Fruit fly (Drosophila melanogaster) whole organism, embryonic: ENCODE measurements around the gene Pax.

Source experiments
- Atf6 ChIP-seq: fragments of 200-800 bp; sonication (Bioruptor generic); IDR thresholded peaks from 2 replicates; pipeline ENCODE4 v1.3.6; 2022; ENCODE audit warnings: missing biosample characterization, missing genetic modification characterization
- C15 ChIP-seq: fragments of 200-800 bp; sonication (Bioruptor generic); IDR thresholded peaks from 3 replicates; pipeline ENCODE4 v1.3.6; 2022; ENCODE audit warnings: missing biosample characterization, missing genetic modification characterization
- CG10543 ChIP-seq: fragments of 200-800 bp; sonication (Bioruptor generic); optimal IDR thresholded peaks from 3 replicates; lab custom pipeline; 2017; ENCODE audit warnings: missing biosample characterization, mild to moderate bottlenecking, missing genetic modification characterization, moderate library complexity
- CG13424 ChIP-seq: fragments of 200-800 bp; sonication (Bioruptor generic); optimal IDR thresholded peaks from 2 replicates; lab custom pipeline; 2019; ENCODE audit warnings: missing biosample characterization, mild to moderate bottlenecking, missing genetic modification characterization, moderate library complexity
- CG14050 ChIP-seq: fragments of 200-800 bp; sonication (Bioruptor generic); IDR thresholded peaks from 3 replicates; pipeline ENCODE4 v1.3.6; 2022; ENCODE audit warnings: missing biosample characterization, missing genetic modification characterization
- CG15269 ChIP-seq: fragments of 200-800 bp; sonication (Bioruptor generic); optimal IDR thresholded peaks from 2 replicates; lab custom pipeline; 2018; ENCODE audit warnings: missing biosample characterization, mild to moderate bottlenecking, missing genetic modification characterization, moderate library complexity
- CG17568 ChIP-seq: fragments of 200-800 bp; sonication (Bioruptor generic); optimal IDR thresholded peaks from 2 replicates; lab custom pipeline; 2018; ENCODE audit warnings: missing biosample characterization, mild to moderate bottlenecking, missing genetic modification characterization, moderate library complexity
- CG17802 ChIP-seq: fragments of 200-800 bp; sonication (Bioruptor generic); optimal IDR thresholded peaks from 2 replicates; lab custom pipeline; 2018; ENCODE audit warnings: missing biosample characterization, mild to moderate bottlenecking, missing genetic modification characterization, moderate library complexity
- CG17829 ChIP-seq: fragments of 200-800 bp; optimal IDR thresholded peaks from 2 replicates; lab custom pipeline; 2019; ENCODE audit warnings: missing biosample characterization, mild to moderate bottlenecking, missing genetic modification characterization, moderate library complexity
- CG18619 ChIP-seq: fragments of 200-800 bp; sonication (Bioruptor generic); optimal IDR thresholded peaks from 3 replicates; lab custom pipeline; 2017; ENCODE audit warnings: missing biosample characterization, mild to moderate bottlenecking, missing genetic modification characterization
- CG2120 ChIP-seq: fragments of 200-800 bp; sonication (Bioruptor generic); optimal IDR thresholded peaks from 3 replicates; lab custom pipeline; 2016; ENCODE audit warnings: missing biosample characterization, missing genetic modification characterization
- CG2129 ChIP-seq: fragments of 200-800 bp; sonication (Bioruptor generic); IDR thresholded peaks from 2 replicates; pipeline ENCODE4 v1.3.6; 2022; ENCODE audit warnings: missing biosample characterization, missing genetic modification characterization; ENCODE audit not compliant: partially characterized antibody
- CG2889 ChIP-seq: fragments of 200-800 bp; sonication (Bioruptor generic); IDR thresholded peaks from 3 replicates; pipeline ENCODE4 v1.3.6; 2022; ENCODE audit warnings: missing biosample characterization, missing genetic modification characterization
- CG31365 ChIP-seq: fragments of 200-800 bp; sonication (Bioruptor generic); optimal IDR thresholded peaks from 2 replicates; lab custom pipeline; 2018; ENCODE audit warnings: missing biosample characterization, mild to moderate bottlenecking, missing genetic modification characterization
- CG33557 ChIP-seq: fragments of 200-800 bp; sonication (Bioruptor generic); optimal IDR thresholded peaks from 2 replicates; lab custom pipeline; 2019; ENCODE audit warnings: missing biosample characterization, mild to moderate bottlenecking, missing genetic modification characterization, moderate library complexity
- CG34422 ChIP-seq: fragments of 200-800 bp; sonication (Bioruptor generic); IDR thresholded peaks from 3 replicates; pipeline ENCODE4 v1.3.6; 2022; ENCODE audit warnings: missing biosample characterization, missing genetic modification characterization
- CG3726 ChIP-seq: fragments of 200-800 bp; sonication (Bioruptor generic); IDR thresholded peaks from 3 replicates; pipeline ENCODE4, ENCODE4 v1.3.6; 2022; ENCODE audit warnings: missing biosample characterization, missing genetic modification characterization
- CG4328 ChIP-seq: fragments of 200-800 bp; sonication (Bioruptor generic); optimal IDR thresholded peaks from 3 replicates; lab custom pipeline; 2017; ENCODE audit warnings: missing biosample characterization, missing genetic modification reagents, missing genetic modification characterization
- CG5180 ChIP-seq: fragments of 200-800 bp; sonication (Bioruptor generic); optimal IDR thresholded peaks from 3 replicates; lab custom pipeline; 2017; ENCODE audit warnings: missing biosample characterization, missing genetic modification characterization, mild to moderate bottlenecking, moderate library complexity, missing genetic modification reagents
- CG7745 ChIP-seq: fragments of 200-800 bp; sonication (Bioruptor generic); optimal IDR thresholded peaks from 2 replicates; lab custom pipeline; 2018; ENCODE audit warnings: missing biosample characterization, mild to moderate bottlenecking, missing genetic modification characterization, moderate library complexity
- CG7963 ChIP-seq: fragments of 200-800 bp; sonication (Bioruptor generic); IDR thresholded peaks from 3 replicates; pipeline ENCODE4 v1.3.6; 2022; ENCODE audit warnings: missing biosample characterization, missing genetic modification characterization; ENCODE audit not compliant: partially characterized antibody
- CG8478 ChIP-seq: fragments of >200 bp; optimal IDR thresholded peaks from 2 replicates; lab custom pipeline; 2018
- Ets65A ChIP-seq: fragments of 200-800 bp; sonication (Bioruptor generic); peaks from one replicate; lab custom pipeline; 2016; ENCODE audit warnings: missing biosample characterization, missing genetic modification characterization
- Fer2 ChIP-seq: fragments of 200-800 bp; sonication (Bioruptor generic); optimal IDR thresholded peaks from 2 replicates; lab custom pipeline; 2018; ENCODE audit warnings: missing biosample characterization, mild to moderate bottlenecking, missing genetic modification characterization, moderate library complexity
- MTF-1 ChIP-seq: fragments of 200-800 bp; sonication (Bioruptor generic); optimal IDR thresholded peaks from 2 replicates; lab custom pipeline; 2018; ENCODE audit warnings: missing biosample characterization, mild to moderate bottlenecking, missing genetic modification characterization, borderline replicate concordance
- Oaz ChIP-seq: fragments of 200-800 bp; sonication (Bioruptor generic); IDR thresholded peaks from 2 replicates; pipeline ENCODE4 v1.3.6; 2022; ENCODE audit warnings: missing biosample characterization, missing genetic modification characterization
- PHDP ChIP-seq: fragments of 200-800 bp; sonication (Bioruptor generic); optimal IDR thresholded peaks from 3 replicates; lab custom pipeline; 2018; ENCODE audit warnings: missing biosample characterization, mild to moderate bottlenecking, missing genetic modification characterization, moderate library complexity
- Scr ChIP-seq: fragments of 200-800 bp; sonication (Bioruptor generic); IDR thresholded peaks from 2 replicates; pipeline ENCODE4 v1.3.6; 2022; ENCODE audit warnings: missing biosample characterization, missing genetic modification characterization; ENCODE audit not compliant: partially characterized antibody
- Sin3A ChIP-seq: fragments of >200 bp; optimal IDR thresholded peaks from 2 replicates; lab custom pipeline; 2018
- Sry-β ChIP-seq: fragments of 200-800 bp; sonication (Bioruptor generic); optimal IDR thresholded peaks from 2 replicates; lab custom pipeline; 2018; ENCODE audit warnings: missing biosample characterization, mild to moderate bottlenecking, missing genetic modification characterization, moderate library complexity
- TFAM ChIP-seq: fragments of 200-800 bp; sonication (Bioruptor generic); optimal IDR thresholded peaks from 2 replicates; lab custom pipeline; 2017; ENCODE audit warnings: missing biosample characterization, missing genetic modification characterization, inconsistent platforms
- Tbp ChIP-seq: fragments of >200 bp; optimal IDR thresholded peaks from 2 replicates; lab custom pipeline; 2018; ENCODE audit warnings: missing biosample characterization, missing genetic modification characterization
- Trl ChIP-seq, 3 experiments: fragments of >200 bp in 2 of 3; fragments of 200-800 bp in 1 of 3; sonication (Bioruptor generic) in 1 of 3; optimal IDR thresholded peaks; 2 replicates in 1 of 3; 3 replicates in 2 of 3; lab custom pipeline; 2016 to 2017; ENCODE audit warnings: missing biosample characterization in 1 of 3, missing genetic modification characterization in 1 of 3
- abd-A ChIP-seq: fragments of 200-800 bp; sonication (Bioruptor generic); optimal IDR thresholded peaks from 3 replicates; lab custom pipeline; 2019; ENCODE audit warnings: missing biosample characterization, mild to moderate bottlenecking, missing genetic modification characterization, moderate library complexity
- ac ChIP-seq: fragments of 200-800 bp; sonication (Bioruptor generic); optimal IDR thresholded peaks from 3 replicates; lab custom pipeline; 2017; ENCODE audit warnings: missing biosample characterization, mild to moderate bottlenecking, missing genetic modification characterization
- aop ChIP-seq: fragments of 200-800 bp; sonication (Bioruptor generic); IDR thresholded peaks from 2 replicates; pipeline ENCODE4 v1.3.6; 2022; ENCODE audit warnings: missing biosample characterization, missing genetic modification characterization
- ewg ChIP-seq: fragments of 200-800 bp; sonication (Bioruptor generic); optimal IDR thresholded peaks from 3 replicates; lab custom pipeline; 2017; ENCODE audit warnings: mild to moderate bottlenecking, missing biosample characterization, missing genetic modification reagents, missing genetic modification characterization
- fru ChIP-seq: fragments of >200 bp; optimal IDR thresholded peaks from 2 replicates; lab custom pipeline; 2017
- gcm ChIP-seq: fragments of 200-800 bp; sonication (Bioruptor generic); optimal IDR thresholded peaks from 2 replicates; lab custom pipeline; 2019; ENCODE audit warnings: missing biosample characterization, mild to moderate bottlenecking, missing genetic modification characterization, moderate library complexity
- lmd ChIP-seq: fragments of 200-800 bp; sonication (Bioruptor generic); IDR thresholded peaks from 2 replicates; pipeline ENCODE4 v1.3.6; 2022; ENCODE audit warnings: missing biosample characterization, missing genetic modification characterization
- lola ChIP-seq, 3 experiments: fragments of >200 bp in 2 of 3; fragments of 200-800 bp in 1 of 3; sonication (Bioruptor generic) in 1 of 3; optimal IDR thresholded peaks; 2 replicates each; lab custom pipeline; 2017 to 2019; ENCODE audit warnings: missing biosample characterization in 3 of 3, missing genetic modification characterization in 3 of 3, mild to moderate bottlenecking in 1 of 3, moderate library complexity in 1 of 3
- repo ChIP-seq: fragments of 200-800 bp; sonication (Bioruptor generic); optimal IDR thresholded peaks from 2 replicates; lab custom pipeline; 2016; ENCODE audit warnings: missing biosample characterization, missing genetic modification characterization
- rib ChIP-seq: fragments of 200-800 bp; sonication (Bioruptor generic); IDR thresholded peaks from 2 replicates; pipeline ENCODE4 v1.3.6; 2022; ENCODE audit warnings: missing biosample characterization, missing genetic modification characterization
- row ChIP-seq: fragments of 200-800 bp; sonication (Bioruptor generic); IDR thresholded peaks from 3 replicates; pipeline ENCODE4 v1.3.6; 2022; ENCODE audit warnings: missing biosample characterization, missing genetic modification characterization
- slou ChIP-seq: fragments of 200-800 bp; sonication (Bioruptor generic); optimal IDR thresholded peaks from 3 replicates; lab custom pipeline; 2016; ENCODE audit warnings: missing biosample characterization, missing genetic modification characterization
- sqz ChIP-seq: fragments of 200-800 bp; sonication (Bioruptor generic); optimal IDR thresholded peaks from 3 replicates; lab custom pipeline; 2018; ENCODE audit warnings: missing biosample characterization, mild to moderate bottlenecking, missing genetic modification characterization
- tap ChIP-seq: fragments of 200-800 bp; optimal IDR thresholded peaks from 3 replicates; lab custom pipeline; 2019; ENCODE audit warnings: missing biosample characterization, mild to moderate bottlenecking, missing genetic modification characterization, moderate library complexity
- tio ChIP-seq: fragments of 200-800 bp; sonication (Bioruptor generic); optimal IDR thresholded peaks from 2 replicates; lab custom pipeline; 2017; ENCODE audit warnings: missing biosample characterization, missing genetic modification characterization, inconsistent platforms
- wor ChIP-seq: fragments of 200-800 bp; sonication (Bioruptor generic); IDR thresholded peaks from 2 replicates; pipeline ENCODE4 v1.3.6; 2022; ENCODE audit warnings: missing biosample characterization, missing genetic modification characterization
- zf30C ChIP-seq: fragments of 200-800 bp; sonication (Bioruptor generic); optimal IDR thresholded peaks from 3 replicates; lab custom pipeline; 2018; ENCODE audit warnings: missing biosample characterization, mild to moderate bottlenecking, missing genetic modification characterization
- zfh2 ChIP-seq: fragments of 200-800 bp; sonication (Bioruptor generic); optimal IDR thresholded peaks from 2 replicates; lab custom pipeline; 2016; ENCODE audit warnings: missing biosample characterization, missing genetic modification characterization

Pax gene

DNA sequence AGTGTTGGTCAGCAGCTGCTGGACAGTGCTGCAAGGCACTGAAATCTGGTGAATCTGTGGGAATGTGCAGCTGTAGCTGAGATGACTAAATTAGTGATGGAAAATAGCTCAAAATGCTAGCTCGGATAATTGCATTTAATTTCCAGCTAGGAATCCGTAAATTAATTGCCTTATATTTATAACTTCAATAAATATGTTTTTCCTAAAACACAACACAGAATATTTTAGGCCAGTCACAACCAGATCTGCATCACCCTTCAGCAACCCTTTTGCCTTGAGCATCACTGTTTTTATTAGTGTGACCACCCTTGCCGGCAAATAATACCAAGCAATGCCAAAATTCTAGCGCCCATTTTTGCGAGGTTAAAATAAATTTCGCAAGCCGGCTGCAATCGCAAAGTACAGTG is 18.3 kb upstream of the Pax start, which contains the start of gene Hs2st (continued):
- TF ChIP-seq CG17802 (tag; lab: Kevin White, UChicago) (peak; percentile 72), CG17568 (GFP tag; lab: Kevin White, UChicago) (no peak), zfh2 (peak; percentile 98), lmd (GFP tag; lab: Robert Waterston, UW) (peak; percentile 96), lola (GFP tag; optimal IDR thresholded peaks at IDR 0.05; lab: Kevin White, UChicago) (peak in 1 of 3 experiments; percentile 88), CG4328 (GFP tag; lab: Kevin White, UChicago) (peak; percentile 89), CG15269 (tag; lab: Kevin White, UChicago) (peak; percentile 88), CG2129 (GFP tag; lab: Robert Waterston, UW) (no peak), ewg (GFP tag; lab: Kevin White, UChicago) (peak; percentile 82), zf30C (GFP tag; lab: Kevin White, UChicago) (no peak), Fer2 (tag; lab: Kevin White, UChicago) (peak; percentile 85), MTF-1 (GFP tag; lab: Kevin White, UChicago) (peak; percentile 42), Sry-β (GFP tag; lab: Kevin White, UChicago) (peak; percentile 98), row (GFP tag; lab: Robert Waterston, UW) (peak; percentile 98), CG5180 (peak; percentile 52), Atf6 (GFP tag; lab: Robert Waterston, UW) (peak; percentile 90), wor (GFP tag; lab: Robert Waterston, UW) (peak; percentile 89), CG33557 (GFP tag; lab: Kevin White, UChicago) (peak; percentile 86), CG34422 (GFP tag; lab: Robert Waterston, UW) (peak; percentile 94), CG17829 (tag; lab: Kevin White, UChicago) (peak; percentile 93), slou (GFP tag; lab: Kevin White, UChicago) (peak; percentile 93), Scr (GFP tag; lab: Robert Waterston, UW) (peak; percentile 59), TFAM (no peak), CG13424 (peak; percentile 91), Oaz (GFP tag; lab: Robert Waterston, UW) (peak; percentile 87), tio (GFP tag; lab: Kevin White, UChicago) (peak; percentile 87), CG10543 (GFP tag; lab: Kevin White, UChicago) (peak; percentile 91), CG2889 (GFP tag; lab: Robert Waterston, UW) (peak; percentile 90), Tbp (peak; percentile 65), PHDP (tag; lab: Kevin White, UChicago) (peak; percentile 86), aop (peak; percentile 80), gcm (GFP tag; lab: Kevin White, UChicago) (no peak), CG7745 (tag; lab: Kevin White, UChicago) (no peak), CG14050 (peak; percentile 86), CG18619 (peak; percentile 90), Ets65A (GFP tag; lab: Kevin White, UChicago) (peak; percentile 100), C15 (GFP tag; lab: Robert Waterston, UW) (peak; percentile 83; the same call in 2 of the 3 replicates), CG31365 (tag; lab: Kevin White, UChicago) (peak; percentile 66), CG7963 (GFP tag; lab: Robert Waterston, UW) (no peak), repo (peak; percentile 89), CG2120 (GFP tag; lab: Kevin White, UChicago) (peak; percentile 98), Trl (optimal IDR thresholded peaks at IDR 0.05; lab: Kevin White, UChicago) (peak in 1 of 2 experiments; percentile 1), Trl (GFP tag; optimal IDR thresholded peaks at IDR 0.05; lab: Kevin White, UChicago) (peak; percentile 96), ac (GFP tag; lab: Kevin White, UChicago) (peak; percentile 59), Sin3A (peak; percentile 98), abd-A (no peak), CG8478 (no peak), rib (GFP tag; lab: Robert Waterston, UW) (peak; percentile 91; the same call in 1 of the 2 replicates), fru (lab: Kevin White, UChicago) (no peak), CG3726 (GFP tag; lab: Robert Waterston, UW) (peak; percentile 91; the same call in 2 of the 3 replicates), sqz (GFP tag; lab: Kevin White, UChicago) (peak; percentile 88), tap (tag; lab: Kevin White, UChicago) (peak; percentile 72)
